Worm (Caenorhabditis elegans) whole organism, L1 larva: ENCODE measurements around the gene mdt-4.

Source experiments
- C04F5.9 ChIP-seq: sonication (generic microtip); optimal IDR thresholded peaks from 2 replicates; lab custom pipeline; 2016; ENCODE audit warnings: missing genetic modification characterization, missing compliant biosample characterization
- C16A3.4 ChIP-seq: fragments of 150-350 bp; optimal IDR thresholded peaks from 2 replicates; lab custom pipeline; 2014; ENCODE audit warnings: missing biosample characterization, missing genetic modification characterization
- alr-1 ChIP-seq: fragments of 200-800 bp; sonication (Bioruptor generic); optimal IDR thresholded peaks from 2 replicates; lab custom pipeline; 2018; ENCODE audit warnings: borderline replicate concordance, mild to moderate bottlenecking, missing genetic modification characterization, missing compliant biosample characterization
- aly-2 ChIP-seq: fragments of 150-350 bp; optimal IDR thresholded peaks from 2 replicates; lab custom pipeline; 2014; ENCODE audit warnings: missing biosample characterization, missing genetic modification characterization
- ama-1 ChIP-seq: fragments of 150-350 bp; optimal IDR thresholded peaks from 2 replicates; lab custom pipeline; 2014
- blmp-1 ChIP-seq: fragments of 150-350 bp; optimal IDR thresholded peaks from 2 replicates; lab custom pipeline; 2014; ENCODE audit warnings: missing biosample characterization, missing genetic modification characterization
- ceh-63 ChIP-seq: fragments of 200-800 bp; sonication (Bioruptor generic); optimal IDR thresholded peaks from 2 replicates; lab custom pipeline; 2018; ENCODE audit warnings: mild to moderate bottlenecking, missing genetic modification characterization, missing compliant biosample characterization
- ceh-82 ChIP-seq, 3 experiments: fragments of 150-350 bp in 1 of 3; sonication (generic microtip) in 2 of 3; optimal IDR thresholded peaks; 2 replicates each; lab custom pipeline; 2014 to 2017; ENCODE audit warnings: missing biosample characterization in 3 of 3, missing genetic modification characterization in 3 of 3
- ces-1 ChIP-seq: fragments of 150-350 bp; optimal IDR thresholded peaks from 2 replicates; lab custom pipeline; 2014; ENCODE audit warnings: missing biosample characterization, missing genetic modification reagents, missing genetic modification characterization
- efl-3 ChIP-seq: fragments of 200-800 bp; sonication (Bioruptor generic); optimal IDR thresholded peaks from 2 replicates; lab custom pipeline; 2018; ENCODE audit warnings: mild to moderate bottlenecking, missing genetic modification characterization, missing compliant biosample characterization
- egl-13 ChIP-seq: sonication (generic microtip); optimal IDR thresholded peaks from 2 replicates; lab custom pipeline; 2016; ENCODE audit warnings: missing genotype, missing genetic modification reagents, missing genetic modification characterization, missing compliant biosample characterization
- elt-2 ChIP-seq: sonication (generic microtip); optimal IDR thresholded peaks from 2 replicates; lab custom pipeline; 2016; ENCODE audit warnings: missing genetic modification characterization, mild to moderate bottlenecking, inconsistent platforms, missing compliant biosample characterization, missing genetic modification reagents
- ets-5 ChIP-seq: fragments of 200-800 bp; sonication (Bioruptor generic); IDR thresholded peaks from 2 replicates; pipeline ENCODE4 v1.3.6; 2022; ENCODE audit warnings: missing genetic modification characterization, missing compliant biosample characterization
- fkh-4 ChIP-seq: sonication (generic microtip); optimal IDR thresholded peaks from 2 replicates; lab custom pipeline; 2016; ENCODE audit warnings: missing compliant biosample characterization, missing genetic modification characterization, borderline replicate concordance
- fos-1 ChIP-seq: fragments of 150-350 bp; optimal IDR thresholded peaks from 2 replicates; lab custom pipeline; 2014; ENCODE audit warnings: missing biosample characterization, missing genetic modification characterization
- hlh-4 ChIP-seq: sonication (generic microtip); optimal IDR thresholded peaks from 2 replicates; lab custom pipeline; 2016; ENCODE audit warnings: mild to moderate bottlenecking, missing genetic modification characterization, missing compliant biosample characterization
- jun-1 ChIP-seq: fragments of 150-350 bp; optimal IDR thresholded peaks from 2 replicates; lab custom pipeline; 2014; ENCODE audit warnings: missing biosample characterization, missing genetic modification reagents, missing genetic modification characterization
- lin-14 ChIP-seq: fragments of 200-800 bp; sonication (Bioruptor generic); optimal IDR thresholded peaks from 2 replicates; lab custom pipeline; 2018; ENCODE audit warnings: mild to moderate bottlenecking, missing genetic modification characterization, moderate library complexity, missing compliant biosample characterization
- lin-15B ChIP-seq: fragments of 150-350 bp; sonication (generic microtip); optimal IDR thresholded peaks from 3 replicates; lab custom pipeline; 2014; ENCODE audit warnings: missing biosample characterization, missing genetic modification characterization
- lir-3 ChIP-seq: sonication (generic microtip); optimal IDR thresholded peaks from 2 replicates; lab custom pipeline; 2016; ENCODE audit warnings: mild to moderate bottlenecking, missing genetic modification characterization, moderate library complexity, missing compliant biosample characterization; ENCODE audit not compliant: poor library complexity
- lsy-2 ChIP-seq, 2 experiments: fragments of 150-350 bp; optimal IDR thresholded peaks; 2 replicates each; lab custom pipeline; 2014; ENCODE audit warnings: missing biosample characterization in 2 of 2, missing genetic modification characterization in 2 of 2
- nhr-11 ChIP-seq: fragments of 150-350 bp; optimal IDR thresholded peaks from 2 replicates; lab custom pipeline; 2014; ENCODE audit warnings: missing biosample characterization, missing genetic modification characterization
- nhr-19 ChIP-seq: fragments of 200-800 bp; sonication (Bioruptor generic); conservative IDR thresholded peaks from 2 replicates; pipeline ENCODE4 v1.3.6; 2022; ENCODE audit warnings: missing genetic modification characterization, missing compliant biosample characterization
- nhr-237 ChIP-seq: fragments of 150-350 bp; optimal IDR thresholded peaks from 2 replicates; lab custom pipeline; 2014; ENCODE audit warnings: missing biosample characterization, missing genetic modification characterization
- nhr-47 ChIP-seq: sonication (generic microtip); optimal IDR thresholded peaks from 2 replicates; lab custom pipeline; 2016; ENCODE audit warnings: mild to moderate bottlenecking, missing genetic modification characterization, moderate library complexity, missing compliant biosample characterization
- nhr-71 ChIP-seq: sonication (generic microtip); optimal IDR thresholded peaks from 2 replicates; lab custom pipeline; 2016; ENCODE audit warnings: mild to moderate bottlenecking, missing genetic modification characterization, moderate library complexity, missing compliant biosample characterization
- nhr-76 ChIP-seq: sonication (generic microtip); optimal IDR thresholded peaks from 2 replicates; lab custom pipeline; 2017; ENCODE audit warnings: missing biosample characterization, missing genetic modification characterization
- nhr-85 ChIP-seq: sonication (generic microtip); peaks from one replicate; lab custom pipeline; 2016; ENCODE audit warnings: missing genetic modification characterization, inconsistent platforms, missing compliant biosample characterization
- nhr-90 ChIP-seq: sonication (generic microtip); optimal IDR thresholded peaks from 2 replicates; lab custom pipeline; 2016; ENCODE audit warnings: mild to moderate bottlenecking, missing genetic modification characterization, missing compliant biosample characterization; ENCODE audit not compliant: poor library complexity
- pag-3 ChIP-seq: sonication (generic microtip); optimal IDR thresholded peaks from 2 replicates; lab custom pipeline; 2017; ENCODE audit warnings: missing genetic modification characterization, mild to moderate bottlenecking, missing compliant biosample characterization, antibody characterized with exemption, borderline replicate concordance; ENCODE audit not compliant: insufficient read depth
- pax-3 ChIP-seq: fragments of 200-800 bp; sonication (Bioruptor generic); optimal IDR thresholded peaks from 2 replicates; lab custom pipeline; 2018; ENCODE audit warnings: mild to moderate bottlenecking, missing genetic modification characterization, moderate library complexity, missing compliant biosample characterization
- pqm-1 ChIP-seq: sonication (generic microtip); optimal IDR thresholded peaks from 3 replicates; lab custom pipeline; 2017; ENCODE audit warnings: missing biosample characterization, missing genetic modification characterization
- snu-23 ChIP-seq: sonication (generic microtip); optimal IDR thresholded peaks from 2 replicates; lab custom pipeline; 2016; ENCODE audit warnings: missing genetic modification characterization, missing compliant biosample characterization
- unc-130 ChIP-seq: fragments of 150-350 bp; optimal IDR thresholded peaks from 2 replicates; lab custom pipeline; 2017; ENCODE audit warnings: missing biosample characterization, missing genetic modification characterization, inconsistent platforms
- vab-15 ChIP-seq: sonication (generic microtip); optimal IDR thresholded peaks from 2 replicates; lab custom pipeline; 2017; ENCODE audit warnings: missing genotype, mild to moderate bottlenecking, missing genetic modification characterization, missing compliant biosample characterization
- zag-1 ChIP-seq: fragments of 150-350 bp; optimal IDR thresholded peaks from 2 replicates; lab custom pipeline; 2014; ENCODE audit warnings: missing biosample characterization, missing genetic modification characterization
- zip-4 ChIP-seq: fragments of 200-800 bp; sonication (Bioruptor generic); optimal IDR thresholded peaks from 2 replicates; lab custom pipeline; 2018; ENCODE audit warnings: mild to moderate bottlenecking, missing genetic modification characterization, moderate library complexity, missing compliant biosample characterization
- ztf-4 ChIP-seq: fragments of 150-350 bp; optimal IDR thresholded peaks from 2 replicates; lab custom pipeline; 2014; ENCODE audit warnings: missing biosample characterization, missing genetic modification characterization

The mdt-4 gene

ce11 chrII:4941541-4942206, 2.1 kb downstream of the mdt-4 start, which contains the start of gene ZK546.19:
Gene ZK546.19, plus strand, starts transcription at chrII:4941726.
- TF ChIP-seq zag-1 (tag; lab: Kevin White, UChicago) (no peak), efl-3 (GFP tag; lab: Kevin White, UChicago) (no peak), fos-1 (tag; lab: Kevin White, UChicago) (no peak), nhr-71 (tag; lab: Kevin White, UChicago) (peak; percentile 39), hlh-4 (tag; lab: Kevin White, UChicago) (no peak), ceh-82 (tag; optimal IDR thresholded peaks at IDR 0.05; lab: Kevin White, UChicago) (no peak), elt-2 (tag; lab: Kevin White, UChicago) (peak; percentile 39), aly-2 (tag; lab: Kevin White, UChicago) (no peak), C16A3.4 (peak; percentile 31), vab-15 (no peak), ces-1 (GFP tag; lab: Kevin White, UChicago) (no peak), pax-3 (no peak), lin-15B (tag; lab: Kevin White, UChicago) (no peak), lir-3 (tag; lab: Kevin White, UChicago) (no peak), lsy-2 (tag; optimal IDR thresholded peaks at IDR 0.05; lab: Kevin White, UChicago) (peak in 1 of 2 experiments; percentile 15), nhr-85 (tag; lab: Kevin White, UChicago) (peak; percentile 60), lin-14 (GFP tag; lab: Kevin White, UChicago) (peak; percentile 69), pag-3 (tag; lab: Kevin White, UChicago) (no peak), blmp-1 (tag; lab: Kevin White, UChicago) (peak; percentile 49)

- TF ChIP-seq pag-3 (tag; lab: Kevin White, UChicago) (no peak), ets-5 (GFP tag; lab: Robert Waterston, UW) (no peak), ceh-63 (GFP tag; lab: Kevin White, UChicago) (no peak), nhr-11 (tag; lab: Kevin White, UChicago) (no peak), nhr-76 (tag; lab: Kevin White, UChicago) (no peak), alr-1 (tag; lab: Kevin White, UChicago) (no peak), nhr-90 (tag; lab: Kevin White, UChicago) (no peak), hlh-4 (tag; lab: Kevin White, UChicago) (no peak), snu-23 (no peak), zip-4 (GFP tag; lab: Kevin White, UChicago) (no peak), egl-13 (tag; lab: Kevin White, UChicago) (no peak), lin-15B (tag; lab: Kevin White, UChicago) (no peak), nhr-19 (GFP tag; lab: Robert Waterston, UW) (no peak), nhr-237 (tag; lab: Kevin White, UChicago) (no peak), C04F5.9 (tag; lab: Kevin White, UChicago) (no peak), pqm-1 (tag; lab: Kevin White, UChicago) (no peak), ztf-4 (tag; lab: Kevin White, UChicago) (no peak)
Observed at ce11 chrII:4941050-4941449, 2.7 kb downstream of the mdt-4 start, which contains the start of gene cblc-1. Gene cblc-1, minus strand, starts transcription at chrII:4941150.

- no peak for TF ChIP-seq fkh-4 (tag; lab: Kevin White, UChicago)
- TF ChIP-seq unc-130 (tag; lab: Kevin White, UChicago): no peak
- TF ChIP-seq ama-1 (lab: Kevin White, UChicago): no peak
- TF ChIP-seq nhr-47 (tag; lab: Kevin White, UChicago): no peak
- TF ChIP-seq jun-1 (tag; lab: Kevin White, UChicago): no peak
- TF ChIP-seq, all 84 proteins: peak for 0
Observed at ce11 chrII:4937743-4938142, 6.0 kb downstream of the mdt-4 start, which contains the start of gene ZK546.4. Gene ZK546.4, plus strand, starts transcription at chrII:4938043.
